Worm (Caenorhabditis elegans) whole organism, L4 larva: ENCODE measurements around the gene lips-10.

Source experiments
- D1046.2 ChIP-seq: fragments of 200-800 bp; sonication (Bioruptor generic); IDR thresholded peaks from 2 replicates; pipeline ENCODE4 v1.3.6; 2022; ENCODE audit warnings: missing genetic modification characterization, missing compliant biosample characterization
- F10B5.3 ChIP-seq: sonication (generic microtip); optimal IDR thresholded peaks from 2 replicates; lab custom pipeline; 2016; ENCODE audit warnings: mild to moderate bottlenecking, missing genetic modification characterization, missing compliant biosample characterization
- F26F4.8 ChIP-seq: fragments of 200-800 bp; sonication (Bioruptor generic); conservative IDR thresholded peaks from 2 replicates; pipeline ENCODE4 v1.3.6; 2022; ENCODE audit warnings: missing genetic modification characterization, missing compliant biosample characterization
- F44E2.7 ChIP-seq: fragments of 200-800 bp; sonication (Bioruptor generic); IDR thresholded peaks from 2 replicates; pipeline ENCODE4 v2.1.2; 2022; ENCODE audit warnings: missing genetic modification characterization, missing compliant biosample characterization
- R02D3.7 ChIP-seq: fragments of 150-350 bp; sonication (generic microtip); optimal IDR thresholded peaks from 3 replicates; lab custom pipeline; 2014; ENCODE audit warnings: missing biosample characterization, missing genetic modification characterization
- T26A8.4 ChIP-seq: fragments of 200-800 bp; sonication (Bioruptor generic); IDR thresholded peaks from 2 replicates; pipeline ENCODE4 v1.3.6; 2022; ENCODE audit warnings: missing genetic modification characterization, missing compliant biosample characterization
- Y105C5A.15 ChIP-seq: fragments of 200-800 bp; sonication (Bioruptor generic); IDR thresholded peaks from 2 replicates; pipeline ENCODE4 v1.3.6; 2022; ENCODE audit warnings: missing genetic modification characterization, missing compliant biosample characterization
- Y48G9A.11 ChIP-seq: fragments of 200-800 bp; sonication (Bioruptor generic); IDR thresholded peaks from 2 replicates; pipeline ENCODE4 v1.3.6; 2022; ENCODE audit warnings: missing genetic modification reagents, missing genetic modification characterization, missing compliant biosample characterization
- ZK337.2 ChIP-seq: fragments of 200-800 bp; sonication (Bioruptor generic); IDR thresholded peaks from 2 replicates; pipeline ENCODE4 v1.3.6; 2022; ENCODE audit warnings: missing genetic modification reagents, missing genetic modification characterization, missing compliant biosample characterization
- aly-2 ChIP-seq: sonication (generic microtip); optimal IDR thresholded peaks from 2 replicates; lab custom pipeline; 2018; ENCODE audit warnings: missing biosample characterization, missing genetic modification characterization
- arid-1 ChIP-seq: fragments of 200-800 bp; sonication (Bioruptor generic); conservative IDR thresholded peaks from 2 replicates; pipeline ENCODE4 v1.3.6; 2022; ENCODE audit warnings: missing genetic modification reagents, missing genetic modification characterization, missing compliant biosample characterization
- ceh-62 ChIP-seq: sonication (generic microtip); optimal IDR thresholded peaks from 2 replicates; lab custom pipeline; 2017; ENCODE audit warnings: missing biosample characterization, missing genetic modification characterization
- ces-1 ChIP-seq: fragments of 150-350 bp; sonication (generic microtip); optimal IDR thresholded peaks from 4 replicates; lab custom pipeline; 2014; ENCODE audit warnings: missing biosample characterization, missing genetic modification reagents, missing genetic modification characterization
- ctbp-1 ChIP-seq: fragments of 200-800 bp; sonication (Bioruptor generic); IDR thresholded peaks from 2 replicates; pipeline ENCODE4 v1.3.6; 2022; ENCODE audit warnings: missing genetic modification reagents, missing genetic modification characterization, missing compliant biosample characterization
- daf-19 ChIP-seq: fragments of 200-800 bp; sonication (Bioruptor generic); conservative IDR thresholded peaks from 2 replicates; pipeline ENCODE4 v1.3.6; 2022; ENCODE audit warnings: missing genetic modification characterization, missing compliant biosample characterization
- daf-8 ChIP-seq: fragments of 200-800 bp; sonication (Bioruptor generic); IDR thresholded peaks from 2 replicates; pipeline ENCODE4 v1.3.6; 2022; ENCODE audit warnings: missing genetic modification characterization, missing compliant biosample characterization
- dmd-9 ChIP-seq: fragments of 200-800 bp; sonication (Bioruptor generic); IDR thresholded peaks from 2 replicates; pipeline ENCODE4 v1.3.6; 2022; ENCODE audit warnings: missing genetic modification reagents, missing genetic modification characterization, missing compliant biosample characterization
- duxl-1 ChIP-seq: sonication (generic microtip); optimal IDR thresholded peaks from 2 replicates; lab custom pipeline; 2016; ENCODE audit warnings: mild to moderate bottlenecking, missing genetic modification characterization, moderate library complexity, missing compliant biosample characterization; ENCODE audit not compliant: poor library complexity
- egl-27 ChIP-seq: sonication (generic microtip); optimal IDR thresholded peaks from 3 replicates; lab custom pipeline; 2017; ENCODE audit warnings: missing biosample characterization, missing genetic modification reagents, missing genetic modification characterization
- egl-43 ChIP-seq: fragments of 200-800 bp; sonication (Bioruptor generic); IDR thresholded peaks from 2 replicates; pipeline ENCODE4 v1.3.6; 2022; ENCODE audit warnings: missing genetic modification reagents, missing genetic modification characterization, missing compliant biosample characterization
- gei-8 ChIP-seq: fragments of 200-800 bp; sonication (Bioruptor generic); optimal IDR thresholded peaks from 2 replicates; lab custom pipeline; 2018; ENCODE audit warnings: mild to moderate bottlenecking, missing genetic modification characterization, missing compliant biosample characterization
- hlh-11 ChIP-seq: fragments of 200-800 bp; sonication (Bioruptor generic); optimal IDR thresholded peaks from 2 replicates; lab custom pipeline; 2018; ENCODE audit warnings: mild to moderate bottlenecking, missing genetic modification characterization, missing compliant biosample characterization
- hmg-1.1 ChIP-seq: fragments of 200-800 bp; sonication (Bioruptor generic); IDR thresholded peaks from 2 replicates; pipeline ENCODE4 v1.3.6; 2022; ENCODE audit warnings: missing genetic modification reagents, missing genetic modification characterization, missing compliant biosample characterization
- lin-1 ChIP-seq: fragments of 200-800 bp; sonication (Bioruptor generic); IDR thresholded peaks from 2 replicates; pipeline ENCODE4 v1.3.6; 2022; ENCODE audit warnings: missing genetic modification reagents, missing genetic modification characterization, missing compliant biosample characterization
- lin-13 ChIP-seq: fragments of 150-350 bp; optimal IDR thresholded peaks from 2 replicates; lab custom pipeline; 2014; ENCODE audit warnings: missing biosample characterization, missing genetic modification reagents, missing genetic modification characterization
- lin-38 ChIP-seq: fragments of 200-800 bp; sonication (Bioruptor generic); IDR thresholded peaks from 2 replicates; pipeline ENCODE4 v1.3.6; 2022; ENCODE audit warnings: missing genetic modification reagents, missing genetic modification characterization, missing compliant biosample characterization
- lir-3 ChIP-seq: sonication (generic microtip); optimal IDR thresholded peaks from 2 replicates; lab custom pipeline; 2016; ENCODE audit warnings: mild to moderate bottlenecking, missing genetic modification characterization, missing compliant biosample characterization
- lsy-2 ChIP-seq, 2 experiments: fragments of 150-350 bp in 1 of 2; sonication (generic microtip) in 1 of 2; optimal IDR thresholded peaks; 2 replicates each; lab custom pipeline; 2014 to 2017; ENCODE audit warnings: missing biosample characterization in 2 of 2, missing genetic modification characterization in 2 of 2
- madf-5 ChIP-seq, 2 experiments: fragments of 200-800 bp; sonication (Bioruptor generic); IDR thresholded peaks; 2 replicates each; pipeline ENCODE4 v1.3.6; 2022; ENCODE audit warnings: missing compliant biosample characterization in 2 of 2, missing genetic modification characterization in 2 of 2
- madf-9 ChIP-seq: fragments of 200-800 bp; sonication (Bioruptor generic); conservative IDR thresholded peaks from 2 replicates; pipeline ENCODE4 v1.3.6; 2022; ENCODE audit warnings: missing genetic modification reagents, missing genetic modification characterization, missing compliant biosample characterization
- mdl-1 ChIP-seq, 2 experiments: fragments of 150-350 bp in 1 of 2; sonication (generic microtip) in 1 of 2; optimal IDR thresholded peaks; 2 replicates each; lab custom pipeline; 2014 to 2017; ENCODE audit warnings: missing biosample characterization in 2 of 2, missing genetic modification characterization in 2 of 2
- mep-1 ChIP-seq: fragments of 150-350 bp; sonication (generic microtip); optimal IDR thresholded peaks from 3 replicates; lab custom pipeline; 2014; ENCODE audit warnings: missing biosample characterization, missing genetic modification characterization
- mes-2 ChIP-seq: sonication (generic microtip); optimal IDR thresholded peaks from 2 replicates; lab custom pipeline; 2016; ENCODE audit warnings: missing genotype, mild to moderate bottlenecking, missing genetic modification characterization, missing compliant biosample characterization; ENCODE audit not compliant: poor library complexity, severe bottlenecking
- mxl-2 ChIP-seq: fragments of 200-800 bp; sonication (Bioruptor generic); conservative IDR thresholded peaks from 2 replicates; pipeline ENCODE4 v1.3.6; 2022; ENCODE audit warnings: missing genetic modification reagents, missing genetic modification characterization, missing compliant biosample characterization
- mxl-3 ChIP-seq: fragments of 200-800 bp; sonication (Bioruptor generic); optimal IDR thresholded peaks from 2 replicates; lab custom pipeline; 2018; ENCODE audit warnings: mild to moderate bottlenecking, missing genetic modification characterization, missing compliant biosample characterization
- nhr-102 ChIP-seq: sonication (generic microtip); optimal IDR thresholded peaks from 2 replicates; lab custom pipeline; 2016; ENCODE audit warnings: mild to moderate bottlenecking, missing genetic modification characterization, moderate library complexity, missing compliant biosample characterization
- nhr-25 ChIP-seq: sonication (generic microtip); optimal IDR thresholded peaks from 2 replicates; lab custom pipeline; 2017; ENCODE audit warnings: missing genetic modification characterization, mild to moderate bottlenecking, missing compliant biosample characterization, antibody characterized with exemption, moderate library complexity, borderline replicate concordance; ENCODE audit not compliant: insufficient read depth
- nhr-42 ChIP-seq: fragments of 200-800 bp; sonication (Bioruptor generic); IDR thresholded peaks from 2 replicates; pipeline ENCODE4 v1.3.6; 2022; ENCODE audit warnings: missing genetic modification characterization, missing compliant biosample characterization
- nhr-48 ChIP-seq: sonication (generic microtip); optimal IDR thresholded peaks from 2 replicates; lab custom pipeline; 2016; ENCODE audit warnings: mild to moderate bottlenecking, missing genetic modification characterization, missing compliant biosample characterization
- nhr-6 ChIP-seq: fragments of 150-350 bp; optimal IDR thresholded peaks from 2 replicates; lab custom pipeline; 2014; ENCODE audit warnings: missing biosample characterization, missing genetic modification characterization
- pha-4 ChIP-seq, 2 experiments: fragments of 150-350 bp in 1 of 2; fragments of 200-800 bp in 1 of 2; sonication (Bioruptor generic) in 1 of 2; IDR thresholded peaks in 1 of 2; optimal IDR thresholded peaks in 1 of 2; 2 replicates each; pipeline versions ENCODE4 v1.3.6 to Lab custom; 2014 to 2022; ENCODE audit warnings: missing genetic modification characterization in 2 of 2, missing genetic modification reagents in 2 of 2, missing biosample characterization in 1 of 2, missing compliant biosample characterization in 1 of 2
- php-3 ChIP-seq: fragments of 200-800 bp; sonication (Bioruptor generic); IDR thresholded peaks from 2 replicates; pipeline ENCODE4 v1.3.6; 2022; ENCODE audit warnings: missing genetic modification reagents, missing genetic modification characterization, missing compliant biosample characterization
- rbr-2 ChIP-seq: sonication (generic microtip); optimal IDR thresholded peaks from 2 replicates; lab custom pipeline; 2016; ENCODE audit warnings: missing genotype, missing genetic modification characterization, missing compliant biosample characterization
- snpc-1.2 ChIP-seq: fragments of 200-800 bp; sonication (Bioruptor generic); IDR thresholded peaks from 2 replicates; pipeline ENCODE4 v1.3.6; 2022; ENCODE audit warnings: missing genetic modification reagents, missing genetic modification characterization, missing compliant biosample characterization
- spr-3 ChIP-seq: fragments of 200-800 bp; sonication (Bioruptor generic); optimal IDR thresholded peaks from 2 replicates; lab custom pipeline; 2018; ENCODE audit warnings: mild to moderate bottlenecking, missing genetic modification characterization, missing compliant biosample characterization
- tag-97 ChIP-seq: fragments of 200-800 bp; sonication (Bioruptor generic); IDR thresholded peaks from 2 replicates; pipeline ENCODE4 v1.3.6; 2022; ENCODE audit warnings: missing genetic modification characterization, missing compliant biosample characterization
- vab-7 ChIP-seq: fragments of 200-800 bp; sonication (Bioruptor generic); IDR thresholded peaks from 2 replicates; pipeline ENCODE4 v1.3.6; 2022; ENCODE audit warnings: missing genetic modification reagents, missing genetic modification characterization, missing compliant biosample characterization
- zfp-2 ChIP-seq: sonication (generic microtip); optimal IDR thresholded peaks from 2 replicates; lab custom pipeline; 2016; ENCODE audit warnings: mild to moderate bottlenecking, missing genetic modification characterization, missing compliant biosample characterization
- zfp-3 ChIP-seq: fragments of 200-800 bp; sonication (Bioruptor generic); conservative IDR thresholded peaks from 2 replicates; pipeline ENCODE4 v1.3.6; 2022; ENCODE audit warnings: missing genetic modification reagents, missing genetic modification characterization, missing compliant biosample characterization

Gene lips-10

DNA sequence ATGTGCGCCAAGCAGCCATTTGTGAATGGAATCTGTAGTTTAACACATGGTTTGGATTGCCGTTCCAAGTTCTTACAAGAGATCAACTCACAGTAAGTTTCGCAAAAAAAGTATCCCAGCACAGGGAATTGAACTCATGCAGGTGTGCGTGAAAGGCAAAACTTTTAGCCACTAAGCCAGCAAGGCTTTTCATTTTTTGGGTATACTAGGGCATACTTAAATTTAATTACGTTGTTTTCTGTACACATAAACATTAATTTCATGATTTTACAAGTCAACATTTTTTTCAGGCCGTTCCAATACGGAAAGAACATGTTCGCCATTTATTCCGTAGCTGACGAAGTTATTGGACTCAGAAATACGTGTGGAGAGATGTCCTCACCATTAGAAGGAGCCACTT lies 2.6 kb downstream of the lips-10 start (continued):
- TF ChIP-seq egl-27 (tag; lab: Kevin White, UChicago) (no peak), mdl-1 (tag; optimal IDR thresholded peaks at IDR 0.05; lab: Kevin White, UChicago) (no peak), egl-43 (GFP tag; lab: Robert Waterston, UW) (peak; percentile 93), rbr-2 (tag; lab: Kevin White, UChicago) (peak; percentile 28), madf-5 (GFP tag; IDR thresholded peaks at IDR 0.05; lab: Robert Waterston, UW) (peak; percentile 72 to 77; a peak in 3 of 4 replicates), snpc-1.2 (peak; percentile 85), nhr-25 (tag; lab: Kevin White, UChicago) (peak; percentile 9), D1046.2 (peak; percentile 88), mxl-2 (GFP tag; lab: Robert Waterston, UW) (0 out of 2 replicates have a peak, but pooled peaks have one; percentile 54), php-3 (GFP tag; lab: Robert Waterston, UW) (peak; percentile 77), mes-2 (tag; lab: Kevin White, UChicago) (peak; percentile 79), ces-1 (no peak), nhr-102 (tag; lab: Kevin White, UChicago) (peak; percentile 55), duxl-1 (tag; lab: Kevin White, UChicago) (peak; percentile 80), hmg-1.1 (GFP tag; lab: Robert Waterston, UW) (peak; percentile 50), pha-4 (GFP tag; IDR thresholded peaks at IDR 0.05; lab: Robert Waterston, UW) (peak; percentile 92), pha-4 (tag; optimal IDR thresholded peaks at IDR 0.05; lab: Kevin White, UChicago) (no peak), Y105C5A.15 (0 out of 2 replicates have a peak, but pooled peaks have one; percentile 48), F26F4.8 (peak; percentile 99), lin-13 (GFP tag; lab: Kevin White, UChicago) (no peak), F44E2.7 (GFP tag; lab: Robert Waterston, UW) (peak; percentile 99), Y48G9A.11 (GFP tag; lab: Robert Waterston, UW) (peak; percentile 84), R02D3.7 (tag; lab: Kevin White, UChicago) (peak; percentile 21), zfp-3 (GFP tag; lab: Robert Waterston, UW) (peak; percentile 79; the same call in 1 of the 2 replicates), arid-1 (GFP tag; lab: Robert Waterston, UW) (peak; percentile 96), ctbp-1 (peak; percentile 80), ceh-62 (no peak), nhr-6 (tag; lab: Kevin White, UChicago) (no peak), zfp-2 (tag; lab: Kevin White, UChicago) (no peak), spr-3 (peak; percentile 82), daf-8 (GFP tag; lab: Robert Waterston, UW) (peak; percentile 72; the same call in 1 of the 2 replicates), dmd-9 (GFP tag; lab: Robert Waterston, UW) (peak; percentile 72), F10B5.3 (tag; lab: Kevin White, UChicago) (peak; percentile 79), lin-1 (GFP tag; lab: Robert Waterston, UW) (peak; percentile 75), gei-8 (GFP tag; lab: Kevin White, UChicago) (peak; percentile 78), nhr-48 (tag; lab: Kevin White, UChicago) (peak; percentile 46), tag-97 (GFP tag; lab: Robert Waterston, UW) (no peak), vab-7 (GFP tag; lab: Robert Waterston, UW) (peak; percentile 73; the same call in 1 of the 2 replicates), aly-2 (no peak), nhr-42 (GFP tag; lab: Robert Waterston, UW) (peak; percentile 82; the same call in 1 of the 2 replicates), ZK337.2 (GFP tag; lab: Robert Waterston, UW) (0 out of 2 replicates have a peak, but pooled peaks have one; percentile 25), daf-19 (peak; percentile 86), lsy-2 (tag; optimal IDR thresholded peaks at IDR 0.05; lab: Kevin White, UChicago) (peak in 1 of 2 experiments; percentile 32), mxl-3 (peak; percentile 50), mep-1 (tag; lab: Kevin White, UChicago) (no peak), hlh-11 (tag; lab: Kevin White, UChicago) (peak; percentile 4), T26A8.4 (GFP tag; lab: Robert Waterston, UW) (peak; percentile 81), lir-3 (tag; lab: Kevin White, UChicago) (peak; percentile 85), madf-9 (GFP tag; lab: Robert Waterston, UW) (no peak), lin-38 (GFP tag; lab: Robert Waterston, UW) (peak; percentile 85)
